Fruit fly (Drosophila melanogaster) whole organism, prepupa: Measurements from ENCODE around the gene CG5274.

Experiments used
- Blimp-1 ChIP-seq: fragments of 200-800 bp; sonication (Bioruptor generic); optimal IDR thresholded peaks from 3 replicates; lab custom pipeline; 2017; ENCODE audit warnings: missing biosample characterization, missing genetic modification characterization, mild to moderate bottlenecking, moderate library complexity, missing genetic modification reagents
- CG10669 ChIP-seq: fragments of 200-800 bp; sonication (Bioruptor generic); optimal IDR thresholded peaks from 3 replicates; lab custom pipeline; 2018; ENCODE audit warnings: missing biosample characterization, mild to moderate bottlenecking, missing genetic modification characterization, moderate library complexity
- CG11294 ChIP-seq: fragments of 200-800 bp; sonication (Bioruptor generic); IDR thresholded peaks from 2 replicates; pipeline ENCODE4 v1.3.6; 2022; ENCODE audit warnings: missing biosample characterization, missing genetic modification characterization
- CG11902 ChIP-seq: fragments of 200-800 bp; sonication (Bioruptor generic); optimal IDR thresholded peaks from 3 replicates; lab custom pipeline; 2016; ENCODE audit warnings: missing biosample characterization, missing genetic modification characterization
- CG15336 ChIP-seq: fragments of 200-800 bp; sonication (Bioruptor generic); IDR thresholded peaks from 2 replicates; pipeline ENCODE4 v1.3.6; 2022; ENCODE audit warnings: missing biosample characterization, missing genetic modification characterization
- CG1621 ChIP-seq: fragments of 200-800 bp; sonication (Bioruptor generic); optimal IDR thresholded peaks from 3 replicates; lab custom pipeline; 2018; ENCODE audit warnings: missing biosample characterization, mild to moderate bottlenecking, missing genetic modification characterization
- CG32006 ChIP-seq: fragments of 200-800 bp; sonication (Bioruptor generic); optimal IDR thresholded peaks from 3 replicates; lab custom pipeline; 2017; ENCODE audit warnings: missing biosample characterization, mild to moderate bottlenecking, missing genetic modification characterization
- CG3919 ChIP-seq: fragments of 200-800 bp; sonication (Bioruptor generic); optimal IDR thresholded peaks from 3 replicates; lab custom pipeline; 2016; ENCODE audit warnings: missing biosample characterization, missing genetic modification characterization
- CG4318 ChIP-seq: fragments of 200-800 bp; sonication (Bioruptor generic); optimal IDR thresholded peaks from 3 replicates; lab custom pipeline; 2017; ENCODE audit warnings: missing biosample characterization, mild to moderate bottlenecking, missing genetic modification characterization
- CG6163 ChIP-seq: fragments of 200-800 bp; sonication (Bioruptor generic); IDR thresholded peaks from 3 replicates; pipeline ENCODE4 v1.3.6; 2022; ENCODE audit warnings: missing biosample characterization, missing genetic modification characterization
- CG6276 ChIP-seq: fragments of 200-800 bp; sonication (Bioruptor generic); optimal IDR thresholded peaks from 2 replicates; lab custom pipeline; 2017; ENCODE audit warnings: missing biosample characterization, mild to moderate bottlenecking, missing genetic modification characterization
- CG6792 ChIP-seq: fragments of 200-800 bp; sonication (Bioruptor generic); optimal IDR thresholded peaks from 3 replicates; lab custom pipeline; 2016; ENCODE audit warnings: missing biosample characterization, missing genetic modification characterization
- CG6854 ChIP-seq: fragments of 200-800 bp; sonication (Bioruptor generic); optimal IDR thresholded peaks from 2 replicates; lab custom pipeline; 2017; ENCODE audit warnings: missing biosample characterization, mild to moderate bottlenecking, missing genetic modification characterization
- CG7368 ChIP-seq: fragments of 200-800 bp; sonication (Bioruptor generic); optimal IDR thresholded peaks from 3 replicates; lab custom pipeline; 2016; ENCODE audit warnings: missing biosample characterization, missing genetic modification characterization
- CG8119 ChIP-seq: fragments of 200-800 bp; sonication (Bioruptor generic); IDR thresholded peaks from 3 replicates; pipeline ENCODE4 v1.3.6; 2022; ENCODE audit warnings: missing biosample characterization, missing genetic modification characterization
- CG8319 ChIP-seq: fragments of 200-800 bp; sonication (Bioruptor generic); optimal IDR thresholded peaks from 3 replicates; lab custom pipeline; 2016; ENCODE audit warnings: missing biosample characterization, missing genetic modification characterization
- CG8632 ChIP-seq: fragments of 200-800 bp; sonication (Bioruptor generic); optimal IDR thresholded peaks from 3 replicates; lab custom pipeline; 2016; ENCODE audit warnings: missing biosample characterization, missing genetic modification characterization
- CG9139 ChIP-seq: fragments of 200-800 bp; sonication (Bioruptor generic); optimal IDR thresholded peaks from 3 replicates; lab custom pipeline; 2017; ENCODE audit warnings: missing biosample characterization, mild to moderate bottlenecking, missing genetic modification characterization
- Eip75B ChIP-seq: fragments of 200-800 bp; sonication (Bioruptor generic); optimal IDR thresholded peaks from 3 replicates; lab custom pipeline; 2016; ENCODE audit warnings: missing biosample characterization, missing genetic modification characterization
- Eip78C ChIP-seq: fragments of 200-800 bp; sonication (Bioruptor generic); peaks from one replicate; lab custom pipeline; 2016; ENCODE audit warnings: missing biosample characterization, missing genetic modification characterization
- Ets21C ChIP-seq: fragments of 200-800 bp; sonication (Bioruptor generic); optimal IDR thresholded peaks from 3 replicates; lab custom pipeline; 2016; ENCODE audit warnings: missing biosample characterization, missing genetic modification characterization
- Ets96B ChIP-seq: fragments of 200-800 bp; optimal IDR thresholded peaks from 2 replicates; lab custom pipeline; 2019; ENCODE audit warnings: missing biosample characterization, mild to moderate bottlenecking, missing genetic modification characterization, moderate library complexity
- Hr38 ChIP-seq: sonication (Bioruptor generic); optimal IDR thresholded peaks from 2 replicates; lab custom pipeline; 2016; ENCODE audit warnings: missing biosample characterization, missing genetic modification characterization
- Hr39 ChIP-seq: fragments of 200-800 bp; sonication (Bioruptor generic); optimal IDR thresholded peaks from 2 replicates; lab custom pipeline; 2016; ENCODE audit warnings: missing biosample characterization, missing genetic modification characterization
- Lpt ChIP-seq: fragments of 200-800 bp; sonication (Bioruptor generic); optimal IDR thresholded peaks from 3 replicates; lab custom pipeline; 2016; ENCODE audit warnings: missing biosample characterization, missing genetic modification characterization
- Met ChIP-seq: fragments of 200-800 bp; sonication (Bioruptor generic); optimal IDR thresholded peaks from 3 replicates; lab custom pipeline; 2016; ENCODE audit warnings: missing biosample characterization, missing genetic modification characterization
- Sox102F ChIP-seq: fragments of 200-800 bp; sonication (Bioruptor generic); optimal IDR thresholded peaks from 2 replicates; lab custom pipeline; 2016; ENCODE audit warnings: missing biosample characterization, mild to moderate bottlenecking, missing genetic modification characterization
- Sox14 ChIP-seq: fragments of 200-800 bp; sonication (Bioruptor generic); optimal IDR thresholded peaks from 3 replicates; lab custom pipeline; 2016; ENCODE audit warnings: missing biosample characterization, missing genetic modification characterization
- Sox15 ChIP-seq: fragments of 200-800 bp; sonication (Bioruptor generic); optimal IDR thresholded peaks from 3 replicates; lab custom pipeline; 2016; ENCODE audit warnings: missing biosample characterization, missing genetic modification characterization
- achi ChIP-seq: fragments of 200-800 bp; sonication (Bioruptor generic); optimal IDR thresholded peaks from 3 replicates; lab custom pipeline; 2016; ENCODE audit warnings: missing biosample characterization, missing genetic modification characterization
- acj6 ChIP-seq: fragments of 200-800 bp; sonication (Bioruptor generic); optimal IDR thresholded peaks from 3 replicates; lab custom pipeline; 2016; ENCODE audit warnings: missing biosample characterization, missing genetic modification characterization
- cyc ChIP-seq: fragments of 200-800 bp; sonication (Bioruptor generic); optimal IDR thresholded peaks from 3 replicates; lab custom pipeline; 2016; ENCODE audit warnings: missing biosample characterization, missing genetic modification characterization
- dac ChIP-seq: fragments of 200-800 bp; sonication (Bioruptor generic); optimal IDR thresholded peaks from 2 replicates; lab custom pipeline; 2017; ENCODE audit warnings: missing biosample characterization, mild to moderate bottlenecking, missing genetic modification characterization
- eg ChIP-seq: fragments of 200-800 bp; sonication (Bioruptor generic); IDR thresholded peaks from 3 replicates; pipeline ENCODE4 v1.3.6; 2022; ENCODE audit warnings: missing biosample characterization, missing genetic modification characterization
- esn ChIP-seq: fragments of 200-800 bp; sonication (Bioruptor generic); optimal IDR thresholded peaks from 2 replicates; lab custom pipeline; 2016; ENCODE audit warnings: missing biosample characterization, mild to moderate bottlenecking, missing genetic modification characterization, moderate library complexity
- fkh ChIP-seq: fragments of 200-800 bp; sonication (Bioruptor generic); optimal IDR thresholded peaks from 3 replicates; lab custom pipeline; 2017; ENCODE audit warnings: missing biosample characterization, mild to moderate bottlenecking, missing genetic modification characterization, moderate library complexity
- lz ChIP-seq: fragments of 200-800 bp; sonication (Bioruptor generic); optimal IDR thresholded peaks from 3 replicates; lab custom pipeline; 2016; ENCODE audit warnings: missing biosample characterization, missing genetic modification characterization
- net ChIP-seq: fragments of 200-800 bp; sonication (Bioruptor generic); optimal IDR thresholded peaks from 3 replicates; lab custom pipeline; 2016; ENCODE audit warnings: missing biosample characterization, missing genetic modification characterization
- salr ChIP-seq, 2 experiments: fragments of 200-800 bp; sonication (Bioruptor generic); optimal IDR thresholded peaks; 3 replicates each; lab custom pipeline; 2016 to 2018; ENCODE audit warnings: missing biosample characterization in 2 of 2, missing genetic modification characterization in 2 of 2, mild to moderate bottlenecking in 1 of 2
- spab ChIP-seq: fragments of 200-800 bp; sonication (Bioruptor generic); optimal IDR thresholded peaks from 2 replicates; lab custom pipeline; 2017; ENCODE audit warnings: missing biosample characterization, mild to moderate bottlenecking, missing genetic modification characterization, missing genetic modification reagents
- ss ChIP-seq, 2 experiments: fragments of 200-800 bp; sonication (Bioruptor generic); optimal IDR thresholded peaks; 2 replicates in 1 of 2; 3 replicates in 1 of 2; lab custom pipeline; 2017 to 2018; ENCODE audit warnings: mild to moderate bottlenecking in 2 of 2, missing biosample characterization in 2 of 2, missing genetic modification characterization in 2 of 2, moderate library complexity in 1 of 2
- svp ChIP-seq: fragments of 200-800 bp; sonication (Bioruptor generic); peaks from one replicate; lab custom pipeline; 2016; ENCODE audit warnings: missing biosample characterization, missing genetic modification characterization
- topi ChIP-seq: fragments of 200-800 bp; sonication (Bioruptor generic); optimal IDR thresholded peaks from 3 replicates; lab custom pipeline; 2016; ENCODE audit warnings: missing biosample characterization, missing genetic modification characterization

Gene CG5274

dm6 chr3L:20473021-20473799, 45.7 kb upstream of the CG5274 start, which contains the start of the genes CG32428 and CG5969 (continued):
- TF ChIP-seq net (GFP tag; lab: Kevin White, UChicago): peak; percentile 57
- no peak for TF ChIP-seq CG9139 (GFP tag; lab: Kevin White, UChicago)
- TF ChIP-seq CG8632: peak; percentile 75
- TF ChIP-seq esn: peak; percentile 62
- peak; percentile 90 for TF ChIP-seq eg (GFP tag; lab: Robert Waterston, UW)
- TF ChIP-seq Lpt: no peak
- TF ChIP-seq CG10669 (GFP tag; lab: Kevin White, UChicago): peak; percentile 71
- peak; percentile 56 for TF ChIP-seq CG6276
- peak; percentile 45 for TF ChIP-seq Eip75B (GFP tag; lab: Kevin White, UChicago)
- peak; percentile 61 for TF ChIP-seq fkh (GFP tag; lab: Kevin White, UChicago)
- TF ChIP-seq Met: peak; percentile 47
- peak; percentile 75 for TF ChIP-seq Ets96B (tag; lab: Kevin White, UChicago)
- peak; percentile 80 for TF ChIP-seq CG32006 (GFP tag; lab: Kevin White, UChicago)
- TF ChIP-seq CG6854 (GFP tag; lab: Kevin White, UChicago): no peak
- no peak; the same call in 2 of the 3 replicates for TF ChIP-seq CG8119 (GFP tag; lab: Robert Waterston, UW)
- TF ChIP-seq CG6792: peak; percentile 60
- TF ChIP-seq spab (GFP tag; lab: Kevin White, UChicago): peak; percentile 28
- peak; percentile 47 for TF ChIP-seq Sox102F (GFP tag; lab: Kevin White, UChicago)
- TF ChIP-seq CG11902 (GFP tag; lab: Kevin White, UChicago): peak; percentile 58
- peak; percentile 78 for TF ChIP-seq Eip78C
- TF ChIP-seq Hr38 (GFP tag; lab: Kevin White, UChicago): no peak
- peak; percentile 68 for TF ChIP-seq CG4318
- TF ChIP-seq CG8319 (GFP tag; lab: Kevin White, UChicago): peak; percentile 28
- TF ChIP-seq, all 60 proteins: peak for 54

- TF ChIP-seq CG3919 (no peak), CG8119 (GFP tag; lab: Robert Waterston, UW) (no peak), salr (GFP tag; optimal IDR thresholded peaks at IDR 0.05; lab: Kevin White, UChicago) (no peak), acj6 (GFP tag; lab: Kevin White, UChicago) (no peak), Lpt (no peak), CG8632 (no peak), lz (GFP tag; lab: Kevin White, UChicago) (no peak), CG15336 (GFP tag; lab: Robert Waterston, UW) (no peak), CG10669 (GFP tag; lab: Kevin White, UChicago) (no peak), CG7368 (no peak), eg (GFP tag; lab: Robert Waterston, UW) (no peak), CG6792 (no peak), Sox14 (no peak), Eip78C (no peak), net (GFP tag; lab: Kevin White, UChicago) (no peak), esn (no peak)
These were observed 45.1 kb upstream of the CG5274 start for dm6 chr3L:20472607-20473006.

dm6 chr3L:20471499-20472313, 44.2 kb upstream of the CG5274 start:
- TF ChIP-seq dac (GFP tag; lab: Kevin White, UChicago) (no peak), cyc (no peak), CG6163 (GFP tag; lab: Robert Waterston, UW) (0 out of 3 replicates have a peak, but pooled peaks have one; percentile 31), Ets96B (tag; lab: Kevin White, UChicago) (no peak), CG6276 (no peak), Hr39 (GFP tag; lab: Kevin White, UChicago) (no peak), achi (peak; percentile 24), Eip75B (GFP tag; lab: Kevin White, UChicago) (no peak), Sox15 (no peak), Eip78C (peak; percentile 75), CG11294 (no peak; the same call in 1 of the 2 replicates), CG6854 (GFP tag; lab: Kevin White, UChicago) (no peak), CG6792 (no peak), esn (peak; percentile 10), svp (GFP tag; lab: Kevin White, UChicago) (peak; percentile 98), CG1621 (tag; lab: Kevin White, UChicago) (no peak), net (GFP tag; lab: Kevin White, UChicago) (peak; percentile 8), salr (GFP tag; optimal IDR thresholded peaks at IDR 0.05; lab: Kevin White, UChicago) (no peak), Blimp-1 (no peak), Sox102F (GFP tag; lab: Kevin White, UChicago) (no peak), Ets21C (GFP tag; lab: Kevin White, UChicago) (no peak), topi (GFP tag; lab: Kevin White, UChicago) (no peak), ss (GFP tag; optimal IDR thresholded peaks at IDR 0.05; lab: Kevin White, UChicago) (no peak), CG8119 (GFP tag; lab: Robert Waterston, UW) (peak; percentile 34; the same call in 2 of the 3 replicates), Lpt (peak; percentile 23), CG10669 (GFP tag; lab: Kevin White, UChicago) (peak; percentile 16)
